Worm (Caenorhabditis elegans): ENCODE data around the gene T16G12.1.

The T16G12.1 gene

ce11 chrIII:10088508-10088981, 38.9 kb upstream of the T16G12.1 start, which contains the start of gene hal-2:
Gene hal-2 (minus strand): TSS chrIII:10088931.
- TF ChIP-seq flh-1 (GFP tag; optimal IDR thresholded peaks at IDR 0.05) = no peak
- no peak for TF ChIP-seq zip-8 (tag; optimal IDR thresholded peaks at IDR 0.05)
- TF ChIP-seq unc-62 (GFP tag; optimal IDR thresholded peaks at IDR 0.05) = no peak
- TF ChIP-seq sem-2 (GFP tag; optimal IDR thresholded peaks at IDR 0.05) = no peak
- TF ChIP-seq lsy-2 (tag; optimal IDR thresholded peaks at IDR 0.05) = no peak
- no peak for TF ChIP-seq drap-1 (GFP tag; optimal IDR thresholded peaks at IDR 0.05)
- TF ChIP-seq blmp-1 (tag; optimal IDR thresholded peaks at IDR 0.05) = no peak
- no peak for TF ChIP-seq mab-5 (tag; optimal IDR thresholded peaks at IDR 0.05)

- TF ChIP-seq bed-3 (GFP tag; optimal IDR thresholded peaks at IDR 0.05) = no peak
- no peak for TF ChIP-seq nhr-2 (tag; optimal IDR thresholded peaks at IDR 0.05)
- TF ChIP-seq mab-5 (tag; optimal IDR thresholded peaks at IDR 0.05) = no peak
- TF ChIP-seq ceh-43 (GFP tag; optimal IDR thresholded peaks at IDR 0.05) = no peak
- TF ChIP-seq blmp-1 (tag; optimal IDR thresholded peaks at IDR 0.05) = no peak
- no peak for TF ChIP-seq mls-2 (tag; optimal IDR thresholded peaks at IDR 0.05)
- no peak for TF ChIP-seq lin-13 (tag; optimal IDR thresholded peaks at IDR 0.05)
- no peak for TF ChIP-seq nhr-28 (tag; optimal IDR thresholded peaks at IDR 0.05)
- TF ChIP-seq nhr-76 (tag; optimal IDR thresholded peaks at IDR 0.05) = no peak
- TF ChIP-seq ceh-39 (tag; optimal IDR thresholded peaks at IDR 0.05) = no peak
- TF ChIP-seq flh-1 (GFP tag; optimal IDR thresholded peaks at IDR 0.05) = no peak
- no peak for TF ChIP-seq nhr-12 (tag; optimal IDR thresholded peaks at IDR 0.05)
- TF ChIP-seq cnd-1 (tag; optimal IDR thresholded peaks at IDR 0.05) = no peak
- TF ChIP-seq zip-8 (tag; optimal IDR thresholded peaks at IDR 0.05) = no peak
- TF ChIP-seq ham-2 (GFP tag; optimal IDR thresholded peaks at IDR 0.05) = no peak
Observed at ce11 chrIII:10085983-10086382, 36.3 kb upstream of the T16G12.1 start, which contains the start of gene T16H12.2. Gene T16H12.2 (plus strand): TSS chrIII:10086283.

- TF ChIP-seq sem-2 (GFP tag; optimal IDR thresholded peaks at IDR 0.05) = no peak
- TF ChIP-seq ceh-39 (tag; optimal IDR thresholded peaks at IDR 0.05) = no peak
- no peak for TF ChIP-seq unc-39 (tag; optimal IDR thresholded peaks at IDR 0.05)
- no peak for TF ChIP-seq tbx-8 (GFP tag; optimal IDR thresholded peaks at IDR 0.05)
- no peak for TF ChIP-seq nhr-237 (tag; optimal IDR thresholded peaks at IDR 0.05)
- TF ChIP-seq hlh-1 (tag; optimal IDR thresholded peaks at IDR 0.05) = no peak
- TF ChIP-seq nhr-76 (tag; optimal IDR thresholded peaks at IDR 0.05) = no peak
- TF ChIP-seq unc-62 (GFP tag; optimal IDR thresholded peaks at IDR 0.05) = no peak
- TF ChIP-seq zip-8 (tag; optimal IDR thresholded peaks at IDR 0.05) = no peak
- TF ChIP-seq elt-1 (tag; optimal IDR thresholded peaks at IDR 0.05; ENCODE audit: borderline replicate concordance, insufficient read depth) = no peak
- TF ChIP-seq bed-3 (GFP tag; optimal IDR thresholded peaks at IDR 0.05) = no peak
- no peak for TF ChIP-seq ham-2 (GFP tag; optimal IDR thresholded peaks at IDR 0.05)
- no peak for TF ChIP-seq elt-3 (tag; optimal IDR thresholded peaks at IDR 0.05)
- no peak for TF ChIP-seq mls-2 (tag; optimal IDR thresholded peaks at IDR 0.05)
- no peak for TF ChIP-seq lin-32 (GFP tag; optimal IDR thresholded peaks at IDR 0.05)
- no peak for TF ChIP-seq pha-4 (tag; optimal IDR thresholded peaks at IDR 0.05)
- TF ChIP-seq snpc-4 (tag; optimal IDR thresholded peaks at IDR 0.05) = no peak
- no peak for TF ChIP-seq ceh-43 (GFP tag; optimal IDR thresholded peaks at IDR 0.05)
- TF ChIP-seq cnd-1 (tag; optimal IDR thresholded peaks at IDR 0.05) = no peak
- TF ChIP-seq nhr-2 (tag; optimal IDR thresholded peaks at IDR 0.05) = no peak
Observed at ce11 chrIII:10085574-10085973, 35.9 kb upstream of the T16G12.1 start.

- TF ChIP-seq nhr-12 (tag; optimal IDR thresholded peaks at IDR 0.05) = no peak
- TF ChIP-seq zip-8 (tag; optimal IDR thresholded peaks at IDR 0.05) = no peak
- no peak for TF ChIP-seq elt-1 (tag; optimal IDR thresholded peaks at IDR 0.05; ENCODE audit: borderline replicate concordance, insufficient read depth)
- no peak for TF ChIP-seq nhr-76 (tag; optimal IDR thresholded peaks at IDR 0.05)
- no peak for TF ChIP-seq unc-62 (GFP tag; optimal IDR thresholded peaks at IDR 0.05)
- TF ChIP-seq ceh-83 (GFP tag; optimal IDR thresholded peaks at IDR 0.05) = no peak
- no peak for TF ChIP-seq blmp-1 (tag; optimal IDR thresholded peaks at IDR 0.05)
- TF ChIP-seq sem-2 (GFP tag; optimal IDR thresholded peaks at IDR 0.05) = no peak
- no peak for TF ChIP-seq drap-1 (GFP tag; optimal IDR thresholded peaks at IDR 0.05)
- TF ChIP-seq mep-1 (tag; optimal IDR thresholded peaks at IDR 0.05) = no peak
- TF ChIP-seq snpc-4 (tag; optimal IDR thresholded peaks at IDR 0.05) = no peak
- TF ChIP-seq lsy-2 (tag; optimal IDR thresholded peaks at IDR 0.05) = no peak
- TF ChIP-seq nhr-28 (tag; optimal IDR thresholded peaks at IDR 0.05) = no peak
- TF ChIP-seq ceh-39 (tag; optimal IDR thresholded peaks at IDR 0.05) = no peak
- no peak for TF ChIP-seq sptf-1 (tag; optimal IDR thresholded peaks at IDR 0.05)
- TF ChIP-seq flh-1 (GFP tag; optimal IDR thresholded peaks at IDR 0.05) = no peak
Observed at ce11 chrIII:10085103-10085502, 35.4 kb upstream of the T16G12.1 start, which contains the start of gene T16H12.13. Gene T16H12.13 (plus strand): TSS chrIII:10085403.
